Fruit fly (Drosophila melanogaster) whole organism, embryonic: ENCODE measurements around the gene Nf-YC.

Source experiments
- Abd-B ChIP-seq: fragments of 200-800 bp; sonication (Bioruptor generic); optimal IDR thresholded peaks from 2 replicates; lab custom pipeline; 2018; ENCODE audit warnings: missing biosample characterization, mild to moderate bottlenecking, missing genetic modification characterization, moderate library complexity
- Adf1 ChIP-seq: fragments of 200-800 bp; sonication (Bioruptor generic); IDR thresholded peaks from 2 replicates; pipeline ENCODE4 v1.3.6; 2022; ENCODE audit warnings: missing biosample characterization, missing genetic modification characterization
- Aef1 ChIP-seq: fragments of 200-800 bp; sonication (Bioruptor generic); IDR thresholded peaks from 3 replicates; pipeline ENCODE4 v1.3.6; 2022; ENCODE audit warnings: missing biosample characterization, missing genetic modification characterization
- Atf-2 ChIP-seq: fragments of 200-800 bp; sonication (Bioruptor generic); optimal IDR thresholded peaks from 2 replicates; lab custom pipeline; 2016; ENCODE audit warnings: missing biosample characterization, missing genetic modification characterization
- CG10147 ChIP-seq: fragments of 200-800 bp; sonication (Bioruptor generic); optimal IDR thresholded peaks from 2 replicates; lab custom pipeline; 2019; ENCODE audit warnings: missing biosample characterization, mild to moderate bottlenecking, missing genetic modification characterization, moderate library complexity
- CG10366 ChIP-seq: fragments of 200-800 bp; sonication (Bioruptor generic); IDR thresholded peaks from 2 replicates; pipeline ENCODE4 v1.3.6; 2022; ENCODE audit warnings: missing biosample characterization, missing genetic modification characterization
- CG11723 ChIP-seq: fragments of 200-800 bp; sonication (Bioruptor generic); optimal IDR thresholded peaks from 2 replicates; lab custom pipeline; 2017; ENCODE audit warnings: missing biosample characterization, mild to moderate bottlenecking, missing genetic modification characterization
- CG1233 ChIP-seq: fragments of 200-800 bp; sonication (Bioruptor generic); optimal IDR thresholded peaks from 4 replicates; lab custom pipeline; 2018; ENCODE audit warnings: missing biosample characterization, mild to moderate bottlenecking, missing genetic modification characterization
- CG12769 ChIP-seq: fragments of 200-800 bp; sonication (Bioruptor generic); optimal IDR thresholded peaks from 2 replicates; lab custom pipeline; 2019; ENCODE audit warnings: missing biosample characterization, mild to moderate bottlenecking, missing genetic modification characterization, moderate library complexity
- CG14441 ChIP-seq: fragments of 200-800 bp; sonication (Bioruptor generic); IDR thresholded peaks from 2 replicates; pipeline ENCODE4 v1.3.6; 2022; ENCODE audit warnings: missing biosample characterization, missing genetic modification characterization
- CG14965 ChIP-seq: fragments of 200-800 bp; sonication (Bioruptor generic); optimal IDR thresholded peaks from 2 replicates; lab custom pipeline; 2016; ENCODE audit warnings: missing biosample characterization, missing genetic modification characterization, borderline replicate concordance
- CG15601 ChIP-seq: fragments of 200-800 bp; sonication (Bioruptor generic); optimal IDR thresholded peaks from 3 replicates; lab custom pipeline; 2019; ENCODE audit warnings: missing biosample characterization, mild to moderate bottlenecking, missing genetic modification characterization, moderate library complexity
- CG15696 ChIP-seq: fragments of 200-800 bp; sonication (Bioruptor generic); optimal IDR thresholded peaks from 2 replicates; lab custom pipeline; 2019; ENCODE audit warnings: missing biosample characterization, mild to moderate bottlenecking, missing genetic modification characterization, moderate library complexity
- CG18262 ChIP-seq: fragments of 200-800 bp; optimal IDR thresholded peaks from 3 replicates; lab custom pipeline; 2019; ENCODE audit warnings: missing biosample characterization, mild to moderate bottlenecking, missing genetic modification characterization, moderate library complexity
- CG7357 ChIP-seq: fragments of 200-800 bp; sonication (Bioruptor generic); IDR thresholded peaks from 3 replicates; pipeline ENCODE4 v1.3.6; 2022; ENCODE audit warnings: missing biosample characterization, missing genetic modification characterization
- CG7839 ChIP-seq: fragments of 200-800 bp; sonication (Bioruptor generic); optimal IDR thresholded peaks from 3 replicates; lab custom pipeline; 2018; ENCODE audit warnings: missing biosample characterization, mild to moderate bottlenecking, missing genetic modification characterization, moderate library complexity
- CG8281 ChIP-seq: fragments of 200-800 bp; sonication (Bioruptor generic); optimal IDR thresholded peaks from 2 replicates; lab custom pipeline; 2018; ENCODE audit warnings: missing biosample characterization, mild to moderate bottlenecking, missing genetic modification characterization, moderate library complexity
- CG8290 ChIP-seq, 3 experiments: fragments of 200-800 bp; sonication (Bioruptor generic); optimal IDR thresholded peaks; 2 replicates each; lab custom pipeline; 2016 to 2019; ENCODE audit warnings: missing biosample characterization in 3 of 3, missing genetic modification characterization in 3 of 3, mild to moderate bottlenecking in 2 of 3, moderate library complexity in 1 of 3
- CG9437 ChIP-seq: fragments of 200-800 bp; sonication (Bioruptor generic); optimal IDR thresholded peaks from 2 replicates; lab custom pipeline; 2018; ENCODE audit warnings: missing biosample characterization, mild to moderate bottlenecking, missing genetic modification characterization
- CG9727 ChIP-seq: fragments of 200-800 bp; sonication (Bioruptor generic); optimal IDR thresholded peaks from 3 replicates; lab custom pipeline; 2017; ENCODE audit warnings: missing biosample characterization, mild to moderate bottlenecking, missing genetic modification characterization
- CG9797 ChIP-seq: fragments of 200-800 bp; sonication (Bioruptor generic); optimal IDR thresholded peaks from 3 replicates; lab custom pipeline; 2018; ENCODE audit warnings: missing biosample characterization, mild to moderate bottlenecking, missing genetic modification characterization
- Dip3 ChIP-seq: fragments of 200-800 bp; sonication (Bioruptor generic); optimal IDR thresholded peaks from 3 replicates; lab custom pipeline; 2016; ENCODE audit warnings: missing biosample characterization, missing genetic modification characterization
- Dp ChIP-seq: fragments of 200-800 bp; sonication (Bioruptor generic); optimal IDR thresholded peaks from 2 replicates; lab custom pipeline; 2018; ENCODE audit warnings: missing biosample characterization, mild to moderate bottlenecking, missing genetic modification characterization, moderate library complexity
- Drgx ChIP-seq: fragments of 200-800 bp; sonication (Bioruptor generic); IDR thresholded peaks from 2 replicates; pipeline ENCODE4 v1.3.6; 2022; ENCODE audit warnings: missing biosample characterization, missing genetic modification characterization
- Fer2 ChIP-seq: fragments of 200-800 bp; sonication (Bioruptor generic); optimal IDR thresholded peaks from 2 replicates; lab custom pipeline; 2018; ENCODE audit warnings: missing biosample characterization, mild to moderate bottlenecking, missing genetic modification characterization, moderate library complexity
- HLH4C ChIP-seq: fragments of 200-800 bp; sonication (Bioruptor generic); IDR thresholded peaks from 3 replicates; pipeline ENCODE4 v1.3.6; 2022; ENCODE audit warnings: missing biosample characterization, missing genetic modification characterization; ENCODE audit not compliant: partially characterized antibody
- Hr39 ChIP-seq: fragments of >200 bp; optimal IDR thresholded peaks from 2 replicates; lab custom pipeline; 2017
- Lhr ChIP-seq: fragments of 200-800 bp; sonication (Bioruptor generic); optimal IDR thresholded peaks from 3 replicates; lab custom pipeline; 2017; ENCODE audit warnings: mild to moderate bottlenecking, missing biosample characterization, missing genetic modification reagents, missing genetic modification characterization
- Lpt ChIP-seq: fragments of >200 bp; optimal IDR thresholded peaks from 2 replicates; lab custom pipeline; 2018; ENCODE audit warnings: missing biosample characterization, missing genetic modification characterization
- Med ChIP-seq: fragments of 200-800 bp; sonication (Bioruptor generic); peaks from one replicate; lab custom pipeline; 2016; ENCODE audit warnings: missing biosample characterization, missing genetic modification characterization, mild to moderate bottlenecking, inconsistent platforms, moderate library complexity
- NC2α ChIP-seq: fragments of 200-800 bp; sonication (Bioruptor generic); optimal IDR thresholded peaks from 2 replicates; lab custom pipeline; 2016; ENCODE audit warnings: missing biosample characterization, missing genetic modification characterization
- NfI ChIP-seq: fragments of 200-800 bp; sonication (Bioruptor generic); optimal IDR thresholded peaks from 3 replicates; lab custom pipeline; 2018; ENCODE audit warnings: missing biosample characterization, mild to moderate bottlenecking, missing genetic modification characterization, moderate library complexity
- Rfx ChIP-seq: fragments of 200-800 bp; sonication (Bioruptor generic); IDR thresholded peaks from 2 replicates; pipeline ENCODE4 v1.3.6; 2022; ENCODE audit warnings: missing biosample characterization, missing genetic modification characterization
- Six4 ChIP-seq: fragments of 200-800 bp; sonication (Bioruptor generic); optimal IDR thresholded peaks from 2 replicates; lab custom pipeline; 2016; ENCODE audit warnings: missing biosample characterization, missing genetic modification characterization
- Spps ChIP-seq: fragments of 200-800 bp; sonication (Bioruptor generic); optimal IDR thresholded peaks from 2 replicates; lab custom pipeline; 2018; ENCODE audit warnings: missing biosample characterization, mild to moderate bottlenecking, missing genetic modification characterization
- Xrp1 ChIP-seq: fragments of 200-800 bp; sonication (Bioruptor generic); IDR thresholded peaks from 2 replicates; pipeline ENCODE4 v1.3.6; 2022; ENCODE audit warnings: missing biosample characterization, missing genetic modification characterization
- bab2 ChIP-seq: fragments of 200-800 bp; sonication (Bioruptor generic); optimal IDR thresholded peaks from 2 replicates; lab custom pipeline; 2016; ENCODE audit warnings: missing biosample characterization, missing genetic modification characterization
- cas ChIP-seq: fragments of 200-800 bp; sonication (Bioruptor generic); IDR thresholded peaks from 2 replicates; pipeline ENCODE4 v1.3.6; 2022; ENCODE audit warnings: missing biosample characterization, missing genetic modification characterization
- chif ChIP-seq, 2 experiments: fragments of 200-800 bp; sonication (Bioruptor generic); optimal IDR thresholded peaks; 3 replicates each; lab custom pipeline; 2016; ENCODE audit warnings: missing biosample characterization in 2 of 2, missing genetic modification characterization in 2 of 2
- da ChIP-seq: fragments of 200-800 bp; sonication (Bioruptor generic); optimal IDR thresholded peaks from 2 replicates; lab custom pipeline; 2016; ENCODE audit warnings: missing biosample characterization, missing genetic modification characterization
- danr ChIP-seq: fragments of 200-800 bp; sonication (Bioruptor generic); IDR thresholded peaks from 2 replicates; pipeline ENCODE4 v1.3.6; 2022; ENCODE audit warnings: missing biosample characterization, missing genetic modification characterization
- exex ChIP-seq: fragments of 200-800 bp; sonication (Bioruptor generic); optimal IDR thresholded peaks from 4 replicates; lab custom pipeline; 2018; ENCODE audit warnings: missing biosample characterization, mild to moderate bottlenecking, missing genetic modification characterization, moderate library complexity
- ham ChIP-seq: fragments of 200-800 bp; sonication (Bioruptor generic); IDR thresholded peaks from 2 replicates; pipeline ENCODE4 v1.3.6; 2022; ENCODE audit warnings: missing biosample characterization, missing genetic modification characterization
- hth ChIP-seq: fragments of >200 bp; optimal IDR thresholded peaks from 2 replicates; lab custom pipeline; 2017; ENCODE audit warnings: inconsistent platforms
- ind ChIP-seq: fragments of 200-800 bp; sonication (Bioruptor generic); optimal IDR thresholded peaks from 3 replicates; lab custom pipeline; 2016; ENCODE audit warnings: missing biosample characterization, missing genetic modification characterization
- lbe ChIP-seq: fragments of 200-800 bp; sonication (Bioruptor generic); optimal IDR thresholded peaks from 2 replicates; lab custom pipeline; 2016; ENCODE audit warnings: missing biosample characterization, mild to moderate bottlenecking, missing genetic modification characterization
- onecut ChIP-seq: fragments of 200-800 bp; sonication (Bioruptor generic); IDR thresholded peaks from 2 replicates; pipeline ENCODE4 v1.3.6; 2022; ENCODE audit warnings: missing biosample characterization, missing genetic modification characterization
- run ChIP-seq: fragments of 200-800 bp; sonication (Bioruptor generic); optimal IDR thresholded peaks from 3 replicates; lab custom pipeline; 2018; ENCODE audit warnings: missing biosample characterization, mild to moderate bottlenecking, missing genetic modification characterization
- shn ChIP-seq: fragments of 200-800 bp; sonication (Bioruptor generic); optimal IDR thresholded peaks from 3 replicates; lab custom pipeline; 2016; ENCODE audit warnings: missing biosample characterization, missing genetic modification characterization
- sob ChIP-seq: fragments of 200-800 bp; sonication (Bioruptor generic); IDR thresholded peaks from 2 replicates; pipeline ENCODE4 v1.3.6; 2022; ENCODE audit warnings: missing biosample characterization, missing genetic modification characterization
- trem ChIP-seq: fragments of 200-800 bp; optimal IDR thresholded peaks from 3 replicates; lab custom pipeline; 2019; ENCODE audit warnings: missing biosample characterization, mild to moderate bottlenecking, missing genetic modification characterization, moderate library complexity
- unc-4 ChIP-seq: fragments of 200-800 bp; sonication (Bioruptor generic); IDR thresholded peaks from 2 replicates; pipeline ENCODE4 v1.3.6; 2022; ENCODE audit warnings: missing biosample characterization, missing genetic modification characterization; ENCODE audit not compliant: partially characterized antibody

Nf-YC gene

DNA sequence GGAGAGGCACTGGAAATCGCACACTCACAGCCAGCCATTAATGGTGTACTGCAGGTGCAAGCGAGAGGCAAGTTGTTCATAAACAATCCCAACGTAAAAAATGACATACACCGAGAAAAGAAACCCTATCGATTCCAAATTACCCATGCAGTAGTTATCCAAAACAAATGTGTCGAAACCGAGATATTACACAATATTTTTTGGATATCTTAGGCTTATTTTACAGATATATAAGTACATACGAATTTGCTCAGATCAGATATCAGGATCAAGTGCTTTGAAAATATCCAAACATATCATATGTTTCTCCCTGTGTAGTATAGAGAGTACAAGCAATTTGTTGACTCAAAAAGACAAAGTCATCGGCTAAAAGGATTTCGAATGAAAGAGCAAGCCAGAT, 43.3 kb downstream of the Nf-YC start (continued):
- TF ChIP-seq CG18262 (tag; lab: Kevin White, UChicago) (peak; percentile 29), cas (no peak), CG9727 (GFP tag; lab: Kevin White, UChicago) (peak; percentile 29), CG14965 (no peak), CG14441 (GFP tag; lab: Robert Waterston, UW) (no peak), Abd-B (GFP tag; lab: Kevin White, UChicago) (no peak), CG10147 (GFP tag; lab: Kevin White, UChicago) (no peak), Drgx (peak; percentile 50), CG12769 (tag; lab: Kevin White, UChicago) (no peak), exex (tag; lab: Kevin White, UChicago) (no peak), CG9797 (no peak), onecut (GFP tag; lab: Robert Waterston, UW) (no peak), ham (no peak), CG8290 (GFP tag; optimal IDR thresholded peaks at IDR 0.05; lab: Kevin White, UChicago) (no peak), CG8290 (tag; optimal IDR thresholded peaks at IDR 0.05; lab: Kevin White, UChicago) (no peak), Six4 (GFP tag; lab: Kevin White, UChicago) (no peak), HLH4C (no peak), danr (GFP tag; lab: Robert Waterston, UW) (no peak), CG7839 (tag; lab: Kevin White, UChicago) (no peak), Med (peak; percentile 59), CG1233 (GFP tag; lab: Kevin White, UChicago) (no peak), Xrp1 (GFP tag; lab: Robert Waterston, UW) (peak; percentile 39; the same call in 1 of the 2 replicates), lbe (peak; percentile 79), NfI (no peak), hth (lab: Kevin White, UChicago) (no peak), Hr39 (lab: Kevin White, UChicago) (no peak), Dp (GFP tag; lab: Kevin White, UChicago) (no peak), CG15696 (tag; lab: Kevin White, UChicago) (peak; percentile 57), run (tag; lab: Kevin White, UChicago) (no peak), ind (no peak), Adf1 (GFP tag; lab: Robert Waterston, UW) (no peak), CG9437 (GFP tag; lab: Kevin White, UChicago) (no peak), CG10366 (no peak), sob (GFP tag; lab: Robert Waterston, UW) (no peak), CG7357 (GFP tag; lab: Robert Waterston, UW) (no peak), unc-4 (no peak), Spps (tag; lab: Kevin White, UChicago) (no peak), CG15601 (tag; lab: Kevin White, UChicago) (no peak), NC2α (GFP tag; lab: Kevin White, UChicago) (no peak), CG11723 (GFP tag; lab: Kevin White, UChicago) (no peak), Aef1 (GFP tag; lab: Robert Waterston, UW) (no peak), Rfx (no peak), Lpt (no peak), Lhr (no peak), Fer2 (tag; lab: Kevin White, UChicago) (no peak), Dip3 (no peak), bab2 (no peak), da (no peak), trem (tag; lab: Kevin White, UChicago) (no peak), chif (GFP tag; optimal IDR thresholded peaks at IDR 0.05; lab: Kevin White, UChicago) (peak in 1 of 2 experiments; percentile 35), Atf-2 (GFP tag; lab: Kevin White, UChicago) (no peak), CG8281 (tag; lab: Kevin White, UChicago) (no peak), shn (no peak)
